Worm (Caenorhabditis elegans) whole organism, late embryonic: ENCODE results near the gene B0034.5.
A peak's percentile ranks its signal among the peaks of the same experiment; 100 is the strongest.

Experiments used
- F13H6.1 ChIP-seq: sonication (generic microtip); optimal IDR thresholded peaks from 2 replicates; lab custom pipeline; 2016; ENCODE audit warnings: missing genetic modification characterization, missing compliant biosample characterization
- K02D7.2 ChIP-seq: sonication (generic microtip); optimal IDR thresholded peaks from 2 replicates; lab custom pipeline; 2017; ENCODE audit warnings: mild to moderate bottlenecking, missing genetic modification characterization, missing compliant biosample characterization
- K09A11.1 ChIP-seq: sonication (generic microtip); optimal IDR thresholded peaks from 2 replicates; lab custom pipeline; 2017; ENCODE audit warnings: antibody characterized with exemption, mild to moderate bottlenecking, missing genetic modification characterization, missing compliant biosample characterization; ENCODE audit not compliant: insufficient read depth
- ceh-14 ChIP-seq: sonication (generic microtip); optimal IDR thresholded peaks from 2 replicates; lab custom pipeline; 2016; ENCODE audit warnings: missing genotype, missing genetic modification characterization, missing compliant biosample characterization
- ceh-18 ChIP-seq: sonication (generic microtip); optimal IDR thresholded peaks from 2 replicates; lab custom pipeline; 2016; ENCODE audit warnings: missing genetic modification characterization, missing compliant biosample characterization
- ceh-19 ChIP-seq: fragments of 200-800 bp; sonication (Bioruptor generic); optimal IDR thresholded peaks from 2 replicates; lab custom pipeline; 2018; ENCODE audit warnings: mild to moderate bottlenecking, missing genetic modification characterization, missing compliant biosample characterization
- ceh-2 ChIP-seq: sonication (generic microtip); optimal IDR thresholded peaks from 2 replicates; lab custom pipeline; 2016; ENCODE audit warnings: missing genotype, missing genetic modification characterization, missing compliant biosample characterization
- ceh-22 ChIP-seq: sonication (generic microtip); optimal IDR thresholded peaks from 2 replicates; lab custom pipeline; 2017; ENCODE audit warnings: missing biosample characterization, missing genetic modification characterization
- ceh-30 ChIP-seq: fragments of 150-350 bp; optimal IDR thresholded peaks from 2 replicates; lab custom pipeline; 2014; ENCODE audit warnings: missing biosample characterization, missing genetic modification characterization
- ceh-31 ChIP-seq: sonication (generic microtip); optimal IDR thresholded peaks from 2 replicates; lab custom pipeline; 2016; ENCODE audit warnings: missing genetic modification characterization, missing compliant biosample characterization
- ceh-34 ChIP-seq: sonication (generic microtip); optimal IDR thresholded peaks from 2 replicates; lab custom pipeline; 2016; ENCODE audit warnings: mild to moderate bottlenecking, missing genetic modification characterization, missing compliant biosample characterization
- ceh-48 ChIP-seq: sonication (generic microtip); optimal IDR thresholded peaks from 2 replicates; lab custom pipeline; 2016; ENCODE audit warnings: missing genetic modification characterization, inconsistent platforms, missing compliant biosample characterization
- ceh-6 ChIP-seq: fragments of 200-800 bp; sonication (Bioruptor generic); optimal IDR thresholded peaks from 2 replicates; lab custom pipeline; 2018; ENCODE audit warnings: mild to moderate bottlenecking, missing genetic modification characterization, missing compliant biosample characterization
- che-1 ChIP-seq: sonication (generic microtip); optimal IDR thresholded peaks from 2 replicates; lab custom pipeline; 2016; ENCODE audit warnings: mild to moderate bottlenecking, missing genetic modification characterization, missing compliant biosample characterization
- dmd-4 ChIP-seq: sonication (generic microtip); optimal IDR thresholded peaks from 2 replicates; lab custom pipeline; 2016; ENCODE audit warnings: borderline replicate concordance, missing genetic modification characterization, missing compliant biosample characterization
- ets-4 ChIP-seq: sonication (generic microtip); optimal IDR thresholded peaks from 2 replicates; lab custom pipeline; 2016; ENCODE audit warnings: missing genetic modification characterization, missing compliant biosample characterization
- gmeb-2 ChIP-seq: sonication (generic microtip); optimal IDR thresholded peaks from 2 replicates; lab custom pipeline; 2016; ENCODE audit warnings: missing genetic modification characterization, inconsistent platforms, missing compliant biosample characterization
- hlh-15 ChIP-seq: sonication (generic microtip); optimal IDR thresholded peaks from 2 replicates; lab custom pipeline; 2016; ENCODE audit warnings: missing genetic modification characterization, missing compliant biosample characterization
- hlh-30 ChIP-seq: sonication (generic microtip); optimal IDR thresholded peaks from 2 replicates; lab custom pipeline; 2017; ENCODE audit warnings: antibody characterized with exemption, missing genetic modification characterization, missing compliant biosample characterization; ENCODE audit not compliant: insufficient read depth
- hlh-6 ChIP-seq: sonication (generic microtip); optimal IDR thresholded peaks from 2 replicates; lab custom pipeline; 2016; ENCODE audit warnings: missing genotype, missing genetic modification characterization, missing compliant biosample characterization
- lin-11 ChIP-seq: fragments of 200-800 bp; sonication (Bioruptor generic); optimal IDR thresholded peaks from 2 replicates; lab custom pipeline; 2018; ENCODE audit warnings: mild to moderate bottlenecking, missing genetic modification characterization, missing compliant biosample characterization
- nfya-1 ChIP-seq: sonication (generic microtip); optimal IDR thresholded peaks from 2 replicates; lab custom pipeline; 2017; ENCODE audit warnings: missing genetic modification characterization, mild to moderate bottlenecking, missing compliant biosample characterization, antibody characterized with exemption, moderate library complexity
- npax-4 ChIP-seq: sonication (generic microtip); optimal IDR thresholded peaks from 2 replicates; lab custom pipeline; 2016; ENCODE audit warnings: missing genetic modification characterization, missing compliant biosample characterization
- odd-2 ChIP-seq: sonication (generic microtip); optimal IDR thresholded peaks from 2 replicates; lab custom pipeline; 2017; ENCODE audit warnings: antibody characterized with exemption, mild to moderate bottlenecking, missing genetic modification characterization, missing compliant biosample characterization
- pax-1 ChIP-seq: fragments of 150-350 bp; optimal IDR thresholded peaks from 2 replicates; lab custom pipeline; 2014; ENCODE audit warnings: missing biosample characterization, missing genetic modification characterization
- pha-4 ChIP-seq: fragments of 150-350 bp; optimal IDR thresholded peaks from 2 replicates; lab custom pipeline; 2018; ENCODE audit warnings: missing biosample characterization, missing genetic modification reagents, missing genetic modification characterization
- sdc-2 ChIP-seq: sonication (generic microtip); optimal IDR thresholded peaks from 2 replicates; lab custom pipeline; 2016; ENCODE audit warnings: missing genotype, missing genetic modification characterization, missing compliant biosample characterization
- sox-2 ChIP-seq: fragments of 200-800 bp; sonication (Bioruptor generic); IDR thresholded peaks from 2 replicates; pipeline ENCODE4 v1.3.6; 2022; ENCODE audit warnings: missing genetic modification reagents, missing genetic modification characterization, missing compliant biosample characterization
- sox-4 ChIP-seq: sonication (generic microtip); optimal IDR thresholded peaks from 2 replicates; lab custom pipeline; 2017; ENCODE audit warnings: mild to moderate bottlenecking, missing genetic modification characterization, inconsistent platforms, missing compliant biosample characterization
- tbx-2 ChIP-seq: sonication (generic microtip); optimal IDR thresholded peaks from 2 replicates; lab custom pipeline; 2016; ENCODE audit warnings: missing genetic modification characterization, missing compliant biosample characterization
- tbx-7 ChIP-seq: sonication (generic microtip); optimal IDR thresholded peaks from 2 replicates; lab custom pipeline; 2016; ENCODE audit warnings: missing genotype, missing genetic modification characterization, missing compliant biosample characterization
- unc-3 ChIP-seq, 2 experiments: fragments of 200-800 bp in 1 of 2; sonication (Bioruptor generic) in 1 of 2; sonication (generic microtip) in 1 of 2; conservative IDR thresholded peaks in 1 of 2; optimal IDR thresholded peaks in 1 of 2; 2 replicates each; pipeline versions ENCODE4 v1.3.6 to Lab custom; 2016 to 2022; ENCODE audit warnings: missing compliant biosample characterization in 2 of 2, missing genetic modification characterization in 2 of 2, missing genetic modification reagents in 1 of 2
- unc-42 ChIP-seq: sonication (generic microtip); optimal IDR thresholded peaks from 2 replicates; lab custom pipeline; 2016; ENCODE audit warnings: missing genotype, missing genetic modification characterization, missing compliant biosample characterization
- unc-55 ChIP-seq: sonication (generic microtip); optimal IDR thresholded peaks from 2 replicates; lab custom pipeline; 2017; ENCODE audit warnings: missing biosample characterization, missing genetic modification reagents, missing genetic modification characterization
- unc-86 ChIP-seq: sonication (generic microtip); optimal IDR thresholded peaks from 2 replicates; lab custom pipeline; 2016; ENCODE audit warnings: missing genetic modification characterization, missing compliant biosample characterization
- zip-5 ChIP-seq: sonication (generic microtip); optimal IDR thresholded peaks from 2 replicates; lab custom pipeline; 2016; ENCODE audit warnings: missing genetic modification characterization, missing compliant biosample characterization
- ztf-16 ChIP-seq: sonication (generic microtip); optimal IDR thresholded peaks from 2 replicates; lab custom pipeline; 2017; ENCODE audit warnings: missing genetic modification characterization, missing compliant biosample characterization

The B0034.5 gene

ce11 chrII:5948681-5949080 is 26.1 kb downstream of the B0034.5 start:
- TF ChIP-seq ceh-19 (GFP tag; lab: Kevin White, UChicago) (peak; percentile 50), odd-2 (no peak)

- TF ChIP-seq gmeb-2 (tag; lab: Kevin White, UChicago) (no peak), ceh-31 (no peak), F13H6.1 (no peak), unc-86 (tag; lab: Kevin White, UChicago) (no peak), ceh-34 (no peak), K09A11.1 (no peak), pha-4 (tag; lab: Kevin White, UChicago) (no peak), ztf-16 (tag; lab: Kevin White, UChicago) (no peak), hlh-15 (tag; lab: Kevin White, UChicago) (no peak)
Measured at ce11 chrII:5946438-5946837, 28.3 kb downstream of the B0034.5 start.

- TF ChIP-seq lin-11 (tag; lab: Kevin White, UChicago) (no peak), che-1 (no peak), unc-3 (GFP tag; conservative IDR thresholded peaks at IDR 0.05; lab: Robert Waterston, UW) (no peak), unc-3 (tag; optimal IDR thresholded peaks at IDR 0.05; lab: Kevin White, UChicago) (no peak), ztf-16 (tag; lab: Kevin White, UChicago) (no peak), pax-1 (tag; lab: Kevin White, UChicago) (no peak), unc-55 (GFP tag; lab: Kevin White, UChicago) (no peak), tbx-7 (tag; lab: Kevin White, UChicago) (no peak), zip-5 (tag; lab: Kevin White, UChicago) (no peak), K09A11.1 (no peak), hlh-6 (tag; lab: Kevin White, UChicago) (no peak), ceh-22 (no peak), npax-4 (tag; lab: Kevin White, UChicago) (no peak), ceh-6 (GFP tag; lab: Kevin White, UChicago) (no peak), tbx-2 (tag; lab: Kevin White, UChicago) (no peak), sox-2 (GFP tag; lab: Robert Waterston, UW) (no peak), ceh-30 (tag; lab: Kevin White, UChicago) (no peak), ceh-48 (tag; lab: Kevin White, UChicago) (no peak), sdc-2 (tag; lab: Kevin White, UChicago) (no peak)
Measured at ce11 chrII:5945818-5946217, 29.0 kb downstream of the B0034.5 start.

- TF ChIP-seq dmd-4 (tag; lab: Kevin White, UChicago) (no peak), sdc-2 (tag; lab: Kevin White, UChicago) (no peak), ztf-16 (tag; lab: Kevin White, UChicago) (no peak), ceh-30 (tag; lab: Kevin White, UChicago) (no peak)
Measured at ce11 chrII:5944268-5944667, 30.5 kb downstream of the B0034.5 start, which contains the start of gene B0034.2. Gene B0034.2 (minus strand): TSS chrII:5944368.

- TF ChIP-seq F13H6.1 (no peak), hlh-30 (no peak), ceh-48 (tag; lab: Kevin White, UChicago) (no peak), unc-42 (peak; percentile 13), sox-4 (tag; lab: Kevin White, UChicago) (no peak), ets-4 (tag; lab: Kevin White, UChicago) (no peak), ceh-2 (tag; lab: Kevin White, UChicago) (no peak), K02D7.2 (tag; lab: Kevin White, UChicago) (no peak), ceh-18 (no peak), unc-55 (GFP tag; lab: Kevin White, UChicago) (no peak), nfya-1 (tag; lab: Kevin White, UChicago) (no peak), ceh-14 (tag; lab: Kevin White, UChicago) (no peak), tbx-7 (tag; lab: Kevin White, UChicago) (no peak), ceh-30 (tag; lab: Kevin White, UChicago) (no peak), ceh-31 (peak; percentile 29)
Measured at ce11 chrII:5942593-5942992, 32.2 kb downstream of the B0034.5 start, which contains the start of gene F28B12.1. Gene F28B12.1 (plus strand): TSS chrII:5942927.
